Fruit fly (Drosophila melanogaster) whole organism, embryonic: Measurements from ENCODE around the gene CG42494.
A peak's percentile ranks its signal among the peaks of the same experiment; 100 is the strongest.

Source experiments
- Atf6 ChIP-seq: fragments of 200-800 bp; sonication (Bioruptor generic); IDR thresholded peaks from 2 replicates; pipeline ENCODE4 v1.3.6; 2022; ENCODE audit warnings: missing biosample characterization, missing genetic modification characterization
- CG10321 ChIP-seq: fragments of 200-800 bp; sonication (Bioruptor generic); IDR thresholded peaks from 2 replicates; pipeline ENCODE4 v1.3.6; 2022; ENCODE audit warnings: missing biosample characterization, missing genetic modification characterization
- CG10565 ChIP-seq: fragments of 200-800 bp; sonication (Bioruptor generic); optimal IDR thresholded peaks from 3 replicates; lab custom pipeline; 2016; ENCODE audit warnings: missing biosample characterization, mild to moderate bottlenecking, missing genetic modification characterization
- CG11560 ChIP-seq: fragments of 200-800 bp; sonication (Bioruptor generic); IDR thresholded peaks from 3 replicates; pipeline ENCODE4 v1.3.6; 2022; ENCODE audit warnings: missing biosample characterization, missing genetic modification characterization
- CG12219 ChIP-seq: fragments of 200-800 bp; sonication (Bioruptor generic); optimal IDR thresholded peaks from 3 replicates; lab custom pipeline; 2018; ENCODE audit warnings: missing biosample characterization, mild to moderate bottlenecking, missing genetic modification characterization
- CG12299 ChIP-seq: fragments of 200-800 bp; sonication (Bioruptor generic); optimal IDR thresholded peaks from 2 replicates; lab custom pipeline; 2018; ENCODE audit warnings: missing biosample characterization, mild to moderate bottlenecking, missing genetic modification characterization
- CG13123 ChIP-seq: fragments of 200-800 bp; sonication (Bioruptor generic); optimal IDR thresholded peaks from 2 replicates; lab custom pipeline; 2016; ENCODE audit warnings: missing biosample characterization, missing genetic modification characterization
- CG13296 ChIP-seq: fragments of 200-800 bp; sonication (Bioruptor generic); optimal IDR thresholded peaks from 3 replicates; lab custom pipeline; 2018; ENCODE audit warnings: missing biosample characterization, mild to moderate bottlenecking, missing genetic modification characterization
- CG13775 ChIP-seq: fragments of 200-800 bp; sonication (Bioruptor generic); optimal IDR thresholded peaks from 3 replicates; lab custom pipeline; 2017; ENCODE audit warnings: missing biosample characterization, mild to moderate bottlenecking, missing genetic modification characterization
- CG15479 ChIP-seq: fragments of 200-800 bp; sonication (Bioruptor generic); optimal IDR thresholded peaks from 3 replicates; lab custom pipeline; 2019; ENCODE audit warnings: missing biosample characterization, mild to moderate bottlenecking, missing genetic modification characterization, moderate library complexity
- CG17359 ChIP-seq: fragments of 200-800 bp; sonication (Bioruptor generic); optimal IDR thresholded peaks from 3 replicates; lab custom pipeline; 2018; ENCODE audit warnings: missing biosample characterization, mild to moderate bottlenecking, missing genetic modification characterization, moderate library complexity
- CG17385 ChIP-seq: fragments of 200-800 bp; sonication (Bioruptor generic); optimal IDR thresholded peaks from 3 replicates; lab custom pipeline; 2018; ENCODE audit warnings: missing biosample characterization, mild to moderate bottlenecking, missing genetic modification characterization
- CG17612 ChIP-seq: fragments of 200-800 bp; sonication (Bioruptor generic); IDR thresholded peaks from 2 replicates; pipeline ENCODE4 v1.3.6; 2022; ENCODE audit warnings: missing biosample characterization, missing genetic modification characterization
- CG18476 ChIP-seq: fragments of 200-800 bp; sonication (Bioruptor generic); optimal IDR thresholded peaks from 2 replicates; lab custom pipeline; 2016; ENCODE audit warnings: missing biosample characterization, mild to moderate bottlenecking, missing genetic modification characterization
- CG2202 ChIP-seq: fragments of 200-800 bp; sonication (Bioruptor generic); optimal IDR thresholded peaks from 2 replicates; lab custom pipeline; 2018; ENCODE audit warnings: missing biosample characterization, mild to moderate bottlenecking, missing genetic modification characterization
- CG32532 ChIP-seq: fragments of 200-800 bp; sonication (Bioruptor generic); IDR thresholded peaks from 2 replicates; pipeline ENCODE4 v1.3.6; 2022; ENCODE audit warnings: missing biosample characterization, missing genetic modification characterization
- CG34376 ChIP-seq: fragments of 200-800 bp; sonication (Bioruptor generic); optimal IDR thresholded peaks from 2 replicates; lab custom pipeline; 2018; ENCODE audit warnings: missing biosample characterization, mild to moderate bottlenecking, missing genetic modification characterization
- CG34422 ChIP-seq: fragments of 200-800 bp; sonication (Bioruptor generic); IDR thresholded peaks from 3 replicates; pipeline ENCODE4 v1.3.6; 2022; ENCODE audit warnings: missing biosample characterization, missing genetic modification characterization
- CG7357 ChIP-seq: fragments of 200-800 bp; sonication (Bioruptor generic); IDR thresholded peaks from 3 replicates; pipeline ENCODE4 v1.3.6; 2022; ENCODE audit warnings: missing biosample characterization, missing genetic modification characterization
- CG7928 ChIP-seq: fragments of 200-800 bp; sonication (Bioruptor generic); optimal IDR thresholded peaks from 2 replicates; lab custom pipeline; 2017; ENCODE audit warnings: missing biosample characterization, mild to moderate bottlenecking, missing genetic modification characterization
- CG8290 ChIP-seq, 3 experiments: fragments of 200-800 bp; sonication (Bioruptor generic); optimal IDR thresholded peaks; 2 replicates each; lab custom pipeline; 2016 to 2019; ENCODE audit warnings: missing biosample characterization in 3 of 3, missing genetic modification characterization in 3 of 3, mild to moderate bottlenecking in 2 of 3, moderate library complexity in 1 of 3
- CTCF ChIP-seq: fragments of 200-800 bp; sonication (Bioruptor generic); optimal IDR thresholded peaks from 2 replicates; lab custom pipeline; 2017; ENCODE audit warnings: missing biosample characterization, mild to moderate bottlenecking, missing genetic modification characterization, moderate library complexity
- Dip3 ChIP-seq: fragments of 200-800 bp; sonication (Bioruptor generic); optimal IDR thresholded peaks from 3 replicates; lab custom pipeline; 2016; ENCODE audit warnings: missing biosample characterization, missing genetic modification characterization
- Drgx ChIP-seq: fragments of 200-800 bp; sonication (Bioruptor generic); IDR thresholded peaks from 2 replicates; pipeline ENCODE4 v1.3.6; 2022; ENCODE audit warnings: missing biosample characterization, missing genetic modification characterization
- ERR ChIP-seq: fragments of 200-800 bp; sonication (Bioruptor generic); optimal IDR thresholded peaks from 2 replicates; lab custom pipeline; 2016; ENCODE audit warnings: missing biosample characterization, missing genetic modification characterization
- Eip74EF ChIP-seq, 2 experiments: fragments of 200-800 bp in 1 of 2; fragments of >200 bp in 1 of 2; sonication (Bioruptor generic) in 1 of 2; optimal IDR thresholded peaks; 2 replicates each; lab custom pipeline; 2017 to 2019; ENCODE audit warnings: missing biosample characterization in 2 of 2, missing genetic modification characterization in 2 of 2, mild to moderate bottlenecking in 1 of 2, moderate library complexity in 1 of 2
- Hr78 ChIP-seq, 2 experiments: fragments of 200-800 bp in 1 of 2; fragments of >200 bp in 1 of 2; sonication (Bioruptor generic) in 1 of 2; optimal IDR thresholded peaks; 2 replicates each; lab custom pipeline; 2017 to 2019; ENCODE audit warnings: missing biosample characterization in 2 of 2, missing genetic modification characterization in 2 of 2, mild to moderate bottlenecking in 1 of 2, moderate library complexity in 1 of 2
- Max ChIP-seq: fragments of 200-800 bp; sonication (Bioruptor generic); optimal IDR thresholded peaks from 2 replicates; lab custom pipeline; 2016; ENCODE audit warnings: missing biosample characterization, mild to moderate bottlenecking, missing genetic modification characterization
- Myb ChIP-seq: fragments of 200-800 bp; sonication (Bioruptor generic); optimal IDR thresholded peaks from 2 replicates; lab custom pipeline; 2016; ENCODE audit warnings: missing biosample characterization, missing genetic modification characterization
- NK7.1 ChIP-seq: fragments of 200-800 bp; sonication (Bioruptor generic); optimal IDR thresholded peaks from 3 replicates; lab custom pipeline; 2016; ENCODE audit warnings: missing biosample characterization, missing genetic modification characterization
- NfI ChIP-seq: fragments of 200-800 bp; sonication (Bioruptor generic); optimal IDR thresholded peaks from 3 replicates; lab custom pipeline; 2018; ENCODE audit warnings: missing biosample characterization, mild to moderate bottlenecking, missing genetic modification characterization, moderate library complexity
- Sry-δ ChIP-seq: fragments of 200-800 bp; sonication (Bioruptor generic); optimal IDR thresholded peaks from 2 replicates; lab custom pipeline; 2016; ENCODE audit warnings: missing biosample characterization, missing genetic modification characterization
- bab2 ChIP-seq: fragments of 200-800 bp; sonication (Bioruptor generic); optimal IDR thresholded peaks from 2 replicates; lab custom pipeline; 2016; ENCODE audit warnings: missing biosample characterization, missing genetic modification characterization
- bsh ChIP-seq, 2 experiments: fragments of 200-800 bp; sonication (Bioruptor generic); optimal IDR thresholded peaks; 2 replicates each; lab custom pipeline; 2017 to 2018; ENCODE audit warnings: mild to moderate bottlenecking in 2 of 2, missing biosample characterization in 2 of 2, missing genetic modification characterization in 2 of 2, moderate library complexity in 1 of 2
- caup ChIP-seq: fragments of 200-800 bp; sonication (Bioruptor generic); optimal IDR thresholded peaks from 3 replicates; lab custom pipeline; 2017; ENCODE audit warnings: missing biosample characterization, mild to moderate bottlenecking, missing genetic modification characterization, moderate library complexity; ENCODE audit not compliant: severe bottlenecking
- croc ChIP-seq: fragments of 200-800 bp; sonication (Bioruptor generic); conservative IDR thresholded peaks from 3 replicates; pipeline ENCODE4 v1.3.6; 2022; ENCODE audit warnings: missing biosample characterization, missing genetic modification characterization
- dysf ChIP-seq: fragments of 200-800 bp; sonication (Bioruptor generic); IDR thresholded peaks from 3 replicates; pipeline ENCODE4 v1.3.6; 2022; ENCODE audit warnings: missing biosample characterization, missing genetic modification characterization
- eve ChIP-seq, 2 experiments: fragments of >200 bp; optimal IDR thresholded peaks; 2 replicates each; lab custom pipeline; 2017; ENCODE audit warnings: missing biosample characterization in 2 of 2, missing genetic modification characterization in 2 of 2
- gem ChIP-seq: fragments of 200-800 bp; sonication (Bioruptor generic); optimal IDR thresholded peaks from 2 replicates; lab custom pipeline; 2019; ENCODE audit warnings: missing biosample characterization, mild to moderate bottlenecking, missing genetic modification characterization, moderate library complexity
- gt ChIP-seq: fragments of 200-800 bp; sonication (Bioruptor generic); IDR thresholded peaks from 2 replicates; pipeline ENCODE4 v1.3.6; 2022; ENCODE audit warnings: missing biosample characterization, missing genetic modification characterization
- jing ChIP-seq: fragments of 200-800 bp; sonication (Bioruptor generic); optimal IDR thresholded peaks from 2 replicates; lab custom pipeline; 2018; ENCODE audit warnings: missing biosample characterization, mild to moderate bottlenecking, missing genetic modification characterization
- jumu ChIP-seq: fragments of 200-800 bp; sonication (Bioruptor generic); optimal IDR thresholded peaks from 3 replicates; lab custom pipeline; 2016; ENCODE audit warnings: missing biosample characterization, missing genetic modification characterization
- ken ChIP-seq: fragments of 200-800 bp; sonication (Bioruptor generic); IDR thresholded peaks from 3 replicates; pipeline ENCODE4 v1.3.6; 2022; ENCODE audit warnings: missing biosample characterization, missing genetic modification characterization
- luna ChIP-seq: fragments of 200-800 bp; sonication (Bioruptor generic); optimal IDR thresholded peaks from 2 replicates; lab custom pipeline; 2016; ENCODE audit warnings: missing biosample characterization, missing genetic modification characterization
- odd ChIP-seq: fragments of 200-800 bp; sonication (Bioruptor generic); optimal IDR thresholded peaks from 2 replicates; lab custom pipeline; 2017; ENCODE audit warnings: missing biosample characterization, mild to moderate bottlenecking, missing genetic modification characterization
- org-1 ChIP-seq: fragments of 200-800 bp; sonication (Bioruptor generic); optimal IDR thresholded peaks from 2 replicates; lab custom pipeline; 2017; ENCODE audit warnings: missing biosample characterization, missing genetic modification characterization
- pzg ChIP-seq: fragments of 200-800 bp; sonication (Bioruptor generic); optimal IDR thresholded peaks from 3 replicates; lab custom pipeline; 2018; ENCODE audit warnings: missing biosample characterization, mild to moderate bottlenecking, missing genetic modification characterization, moderate library complexity
- row ChIP-seq: fragments of 200-800 bp; sonication (Bioruptor generic); IDR thresholded peaks from 3 replicates; pipeline ENCODE4 v1.3.6; 2022; ENCODE audit warnings: missing biosample characterization, missing genetic modification characterization
- vvl ChIP-seq: fragments of 200-800 bp; sonication (Bioruptor generic); IDR thresholded peaks from 2 replicates; pipeline ENCODE4 v1.3.6; 2022; ENCODE audit warnings: missing biosample characterization, missing genetic modification characterization

CG42494 gene

dm6 chr3L:3149060-3149872 lies 34.9 kb upstream of the CG42494 start (continued):
- 0 out of 3 replicates have a peak, but pooled peaks have one; percentile 39 for TF ChIP-seq row (GFP tag; lab: Robert Waterston, UW)
- TF ChIP-seq CG13296 (GFP tag; lab: Kevin White, UChicago): peak; percentile 51
- no peak for TF ChIP-seq CG13775
- TF ChIP-seq CG32532: no peak; the same call in 1 of the 2 replicates
- TF ChIP-seq gem: no peak
- no peak for TF ChIP-seq bab2
- no peak for TF ChIP-seq jing (GFP tag; lab: Kevin White, UChicago)
- TF ChIP-seq CG18476: no peak
- no peak for TF ChIP-seq CG2202
- TF ChIP-seq bsh (GFP tag; optimal IDR thresholded peaks at IDR 0.05; lab: Kevin White, UChicago): no peak
- TF ChIP-seq caup (GFP tag; lab: Kevin White, UChicago): peak; percentile 8
- TF ChIP-seq org-1 (GFP tag; lab: Kevin White, UChicago): no peak
- peak; percentile 6 for TF ChIP-seq CG15479 (GFP tag; lab: Kevin White, UChicago)
- TF ChIP-seq CG17359: no peak
- TF ChIP-seq Drgx: no peak
- TF ChIP-seq CG34422: peak; percentile 73; the same call in 2 of the 3 replicates
- TF ChIP-seq jumu (GFP tag; lab: Kevin White, UChicago): no peak
- no peak for TF ChIP-seq CTCF
- no peak for TF ChIP-seq pzg (GFP tag; lab: Kevin White, UChicago)
- peak; percentile 96 for TF ChIP-seq CG34376 (GFP tag; lab: Kevin White, UChicago)
- TF ChIP-seq CG12299 (tag; lab: Kevin White, UChicago): peak; percentile 12
- TF ChIP-seq ken (GFP tag; lab: Robert Waterston, UW): no peak
- TF ChIP-seq CG7928 (GFP tag; lab: Kevin White, UChicago): no peak
- no peak for TF ChIP-seq dysf (GFP tag; lab: Robert Waterston, UW)
- TF ChIP-seq Max (GFP tag; lab: Kevin White, UChicago): no peak
- TF ChIP-seq CG17612 (GFP tag; lab: Robert Waterston, UW): no peak
- TF ChIP-seq eve (GFP tag; optimal IDR thresholded peaks at IDR 0.05; lab: Kevin White, UChicago): no peak
- no peak for TF ChIP-seq Hr78 (GFP tag; optimal IDR thresholded peaks at IDR 0.05; lab: Kevin White, UChicago)
- TF ChIP-seq Dip3 (GFP tag; lab: Kevin White, UChicago): no peak
- peak; percentile 33; the same call in 1 of the 2 replicates for TF ChIP-seq vvl (GFP tag; lab: Robert Waterston, UW)
- no peak for TF ChIP-seq luna (GFP tag; lab: Kevin White, UChicago)
- TF ChIP-seq CG11560: no peak
- no peak for TF ChIP-seq CG12219 (GFP tag; lab: Kevin White, UChicago)
- no peak for TF ChIP-seq CG7357 (GFP tag; lab: Robert Waterston, UW)
- no peak for TF ChIP-seq Eip74EF (GFP tag; optimal IDR thresholded peaks at IDR 0.05; lab: Kevin White, UChicago)
- TF ChIP-seq CG8290 (GFP tag; optimal IDR thresholded peaks at IDR 0.05; lab: Kevin White, UChicago): no peak
- TF ChIP-seq CG8290 (tag; optimal IDR thresholded peaks at IDR 0.05; lab: Kevin White, UChicago): no peak
- no peak for TF ChIP-seq Sry-δ (GFP tag; lab: Kevin White, UChicago)
- TF ChIP-seq Myb (GFP tag; lab: Kevin White, UChicago): no peak
- TF ChIP-seq CG10321 (GFP tag; lab: Robert Waterston, UW): no peak
- no peak for TF ChIP-seq odd
- TF ChIP-seq gt (GFP tag; lab: Robert Waterston, UW): no peak
- TF ChIP-seq CG17385 (GFP tag; lab: Kevin White, UChicago): peak; percentile 82
- no peak for TF ChIP-seq CG10565 (GFP tag; lab: Kevin White, UChicago)
- TF ChIP-seq CG13123 (GFP tag; lab: Kevin White, UChicago): no peak
- TF ChIP-seq NfI (GFP tag; lab: Kevin White, UChicago): no peak
- no peak for TF ChIP-seq NK7.1 (GFP tag; lab: Kevin White, UChicago)
- no peak for TF ChIP-seq croc
- peak; percentile 51; the same call in 1 of the 2 replicates for TF ChIP-seq Atf6 (GFP tag; lab: Robert Waterston, UW)
- no peak for TF ChIP-seq ERR (GFP tag; lab: Kevin White, UChicago)
